Worm (Caenorhabditis elegans): ENCODE measurements around the gene ubxn-2.

ubxn-2 gene

DNA sequence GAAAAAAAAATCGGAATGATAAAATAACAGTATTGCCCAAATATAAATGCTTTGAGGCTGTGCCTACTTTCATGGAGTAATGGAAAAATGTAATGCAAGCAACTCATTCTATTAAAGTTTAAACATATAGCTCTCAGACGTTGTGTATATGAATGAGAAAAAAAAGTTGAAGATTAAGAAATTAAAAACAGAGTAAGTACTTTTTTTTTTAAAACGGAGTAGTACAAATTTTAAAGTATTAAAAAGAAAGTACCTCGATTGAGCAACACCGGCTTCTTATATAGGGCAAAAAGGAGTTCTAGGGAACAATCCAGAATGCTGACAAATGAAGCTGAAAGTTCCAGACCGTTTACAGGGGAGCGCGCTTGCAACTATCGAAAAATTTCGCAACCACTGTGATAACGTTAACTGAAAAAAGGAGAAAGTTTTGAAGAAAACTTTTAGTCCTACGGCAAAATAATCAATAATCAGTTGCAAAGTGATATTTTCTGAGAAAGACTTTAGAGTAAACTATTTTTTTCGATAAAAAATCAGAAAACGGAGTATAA, 14.4 kb downstream of the ubxn-2 start:
- TF ChIP-seq rpc-1 (optimal IDR thresholded peaks at IDR 0.05) (peak; percentile 12), rpc-1 (tag; optimal IDR thresholded peaks at IDR 0.05) (no peak), cebp-1 (GFP tag; IDR thresholded peaks at IDR 0.05) (peak; percentile 97), cebp-1 (tag; optimal IDR thresholded peaks at IDR 0.05) (peak; percentile 96), mcd-1 (GFP tag; IDR thresholded peaks at IDR 0.05) (peak; percentile 68), ztf-3 (GFP tag; optimal IDR thresholded peaks at IDR 0.05) (peak; percentile 17), lin-54 (GFP tag; optimal IDR thresholded peaks at IDR 0.05) (peak; percentile 2), hsf-1 (GFP tag; IDR thresholded peaks at IDR 0.05) (peak; percentile 91), lin-26 (GFP tag; IDR thresholded peaks at IDR 0.05) (no peak), madf-10 (tag; optimal IDR thresholded peaks at IDR 0.05) (peak; percentile 20), snpc-4 (GFP tag; optimal IDR thresholded peaks at IDR 0.05) (no peak), snpc-4 (tag; optimal IDR thresholded peaks at IDR 0.05) (peak in 1 of 4 experiments; percentile 5), snpc-1.3 (tag; optimal IDR thresholded peaks at IDR 0.05; ENCODE audit: insufficient read depth) (no peak), ztf-26 (tag; optimal IDR thresholded peaks at IDR 0.05) (no peak), F22D6.2 (tag; optimal IDR thresholded peaks at IDR 0.05) (no peak), let-607 (tag; optimal IDR thresholded peaks at IDR 0.05) (peak in 1 of 2 experiments; percentile 38), nhr-80 (tag; optimal IDR thresholded peaks at IDR 0.05) (peak; percentile 15), tbp1 (GFP tag; optimal IDR thresholded peaks at IDR 0.05) (peak; percentile 24)

DNA sequence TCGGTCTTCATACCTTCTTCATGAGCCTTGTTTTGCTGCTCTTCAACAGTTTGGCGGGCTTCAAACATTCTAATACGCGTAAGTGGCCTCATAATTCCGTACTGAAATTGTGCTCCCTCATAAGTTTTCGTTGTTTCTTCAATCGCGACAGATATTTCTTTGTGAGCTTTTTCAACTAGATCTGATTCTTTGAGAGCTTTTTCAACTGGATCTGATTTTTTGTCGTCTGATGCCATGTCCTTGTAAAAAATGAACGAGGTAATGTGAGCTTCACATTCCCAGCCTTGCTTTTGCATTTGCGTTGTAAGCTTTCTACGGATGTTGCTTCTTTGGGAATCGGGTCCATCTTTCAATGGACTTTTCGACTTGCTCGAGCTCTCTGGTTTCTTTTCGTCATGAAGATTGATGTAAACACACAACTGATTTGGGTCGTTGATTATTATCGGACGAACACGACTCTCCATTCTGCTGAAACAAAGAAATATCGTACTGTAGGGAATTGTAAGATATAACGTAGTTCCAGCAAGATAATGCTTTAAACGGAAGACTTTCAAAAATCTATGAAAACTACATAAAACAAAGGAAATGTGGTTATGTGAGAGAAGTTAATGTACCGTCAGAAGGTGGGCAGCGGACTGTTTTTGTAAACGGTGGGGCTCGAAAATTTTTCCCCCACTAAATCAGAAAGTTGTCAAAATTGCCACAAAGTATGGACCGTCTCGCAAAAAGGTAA, 15.2 kb downstream of the ubxn-2 start, which contains the start of gene Y94H6A.10:
Gene Y94H6A.10, minus strand, starts transcription at position 464 of the 733 bp plus-strand sequence.
- TF ChIP-seq Y56A3A.18 (GFP tag; IDR thresholded peaks at IDR 0.05) (no peak), tbp1 (GFP tag; optimal IDR thresholded peaks at IDR 0.05) (no peak), lin-40 (tag; optimal IDR thresholded peaks at IDR 0.05) (no peak), zim-3 (tag; optimal IDR thresholded peaks at IDR 0.05) (peak; percentile 24), repo-1 (tag; optimal IDR thresholded peaks at IDR 0.05) (no peak), mcd-1 (GFP tag; IDR thresholded peaks at IDR 0.05) (no peak), F49E8.2 (tag; optimal IDR thresholded peaks at IDR 0.05; ENCODE audit: insufficient read depth) (no peak), nfyb-1 (GFP tag; IDR thresholded peaks at IDR 0.05) (no peak), tlf-1 (GFP tag; optimal IDR thresholded peaks at IDR 0.05) (no peak), ama-1 (optimal IDR thresholded peaks at IDR 0.05) (peak; percentile 67), ama-1 (GFP tag; optimal IDR thresholded peaks at IDR 0.05) (no peak), hsf-1 (GFP tag; IDR thresholded peaks at IDR 0.05) (no peak), nhr-120 (GFP tag; IDR thresholded peaks at IDR 0.05) (no peak), somi-1 (GFP tag; optimal IDR thresholded peaks at IDR 0.05) (no peak), ztf-26 (tag; optimal IDR thresholded peaks at IDR 0.05) (peak; percentile 19), lsy-27 (tag; optimal IDR thresholded peaks at IDR 0.05; ENCODE audit: borderline replicate concordance, insufficient read depth) (no peak), atf-7 (tag; optimal IDR thresholded peaks at IDR 0.05) (peak; percentile 24), ets-4 (GFP tag; optimal IDR thresholded peaks at IDR 0.05) (no peak), ztf-28 (GFP tag; IDR thresholded peaks at IDR 0.05) (no peak), aptf-2 (GFP tag; conservative IDR thresholded peaks at IDR 0.05) (no peak), madf-3 (GFP tag; IDR thresholded peaks at IDR 0.05) (no peak), nfya-2 (GFP tag; IDR thresholded peaks at IDR 0.05) (no peak), cebp-1 (GFP tag; IDR thresholded peaks at IDR 0.05) (no peak), cebp-1 (tag; optimal IDR thresholded peaks at IDR 0.05) (no peak), chd-7 (tag; optimal IDR thresholded peaks at IDR 0.05) (peak; percentile 12), Y53G8AR.9 (GFP tag; conservative IDR thresholded peaks at IDR 0.05) (no peak), egl-18 (GFP tag; IDR thresholded peaks at IDR 0.05) (no peak), zfh-2 (GFP tag; conservative IDR thresholded peaks at IDR 0.05) (no peak), mel-28 (tag; optimal IDR thresholded peaks at IDR 0.05; ENCODE audit: borderline replicate concordance) (no peak), D2030.7 (GFP tag; IDR thresholded peaks at IDR 0.05) (0 out of 2 replicates have a peak, but pooled peaks have one; percentile 14), ceh-58 (GFP tag; IDR thresholded peaks at IDR 0.05) (no peak), ztf-6 (GFP tag; IDR thresholded peaks at IDR 0.05) (no peak), dpl-1 (GFP tag; optimal IDR thresholded peaks at IDR 0.05) (no peak), bed-1 (GFP tag; IDR thresholded peaks at IDR 0.05) (no peak)
